Worm (Caenorhabditis elegans): ENCODE results near the gene R151.2.
A peak's percentile ranks its signal among the peaks of the same experiment; 100 is the strongest.
"Not testable (repeated sequence)": the region's sequence is repeated elsewhere in the genome, so short reads cannot be mapped to it uniquely, and the experiment has no call there.

R151.2 gene

ce11 chrIII:7234148-7234547 lies 24.4 kb downstream of the R151.2 start, which contains the start of gene ndus-8 (continued):
- no peak for TF ChIP-seq grh-1 (GFP tag; IDR thresholded peaks at IDR 0.05)
- TF ChIP-seq ets-5 (GFP tag; IDR thresholded peaks at IDR 0.05), result no peak
- peak; percentile 35 for TF ChIP-seq elt-2 (tag; optimal IDR thresholded peaks at IDR 0.05)
- TF ChIP-seq C16A3.4 (tag; optimal IDR thresholded peaks at IDR 0.05), result peak; percentile 79
- no peak for TF ChIP-seq ces-1 (GFP tag; optimal IDR thresholded peaks at IDR 0.05)
- TF ChIP-seq isw-1 (GFP tag; IDR thresholded peaks at IDR 0.05), result peak; percentile 37
- peak; percentile 78 for TF ChIP-seq swsn-7 (tag; optimal IDR thresholded peaks at IDR 0.05)
- TF ChIP-seq nhr-76 (tag; optimal IDR thresholded peaks at IDR 0.05), result no peak
- no peak for TF ChIP-seq fos-1 (tag; optimal IDR thresholded peaks at IDR 0.05)
- TF ChIP-seq ceh-63 (GFP tag; optimal IDR thresholded peaks at IDR 0.05), result no peak
- no peak for TF ChIP-seq hlh-17 (GFP tag; optimal IDR thresholded peaks at IDR 0.05; ENCODE audit: borderline replicate concordance)
- TF ChIP-seq nhr-20 (tag; optimal IDR thresholded peaks at IDR 0.05), result peak; percentile 81
- no peak for TF ChIP-seq hlh-4 (tag; optimal IDR thresholded peaks at IDR 0.05)
- peak; percentile 95 for TF ChIP-seq mep-1 (tag; optimal IDR thresholded peaks at IDR 0.05)
- TF ChIP-seq efl-1 (optimal IDR thresholded peaks at IDR 0.05), result peak; percentile 65 to 81
- TF ChIP-seq efl-1 (GFP tag; optimal IDR thresholded peaks at IDR 0.05 in 1 of 2), result peak; percentile 73 to 96
- TF ChIP-seq ztf-11 (tag; optimal IDR thresholded peaks at IDR 0.05), result peak in 1 of 2 experiments; percentile 39
- TF ChIP-seq sox-4 (tag; optimal IDR thresholded peaks at IDR 0.05), result no peak
- no peak for TF ChIP-seq aly-2 (tag; optimal IDR thresholded peaks at IDR 0.05)
- no peak for TF ChIP-seq lin-14 (GFP tag; optimal IDR thresholded peaks at IDR 0.05)
- TF ChIP-seq nhr-11 (tag; optimal IDR thresholded peaks at IDR 0.05), result no peak
- no peak for TF ChIP-seq Y116A8C.19 (tag; optimal IDR thresholded peaks at IDR 0.05; ENCODE audit: borderline replicate concordance)
- TF ChIP-seq pag-3 (tag; optimal IDR thresholded peaks at IDR 0.05; ENCODE audit: borderline replicate concordance, insufficient read depth), result no peak
- no peak for TF ChIP-seq efl-3 (GFP tag; optimal IDR thresholded peaks at IDR 0.05)
- TF ChIP-seq skn-1 (tag; optimal IDR thresholded peaks at IDR 0.05), result peak; percentile 57
- peak; percentile 18 for TF ChIP-seq fkh-8 (tag; optimal IDR thresholded peaks at IDR 0.05)
- TF ChIP-seq mef-2 (tag; optimal IDR thresholded peaks at IDR 0.05), result no peak
- TF ChIP-seq nhr-71 (tag; optimal IDR thresholded peaks at IDR 0.05), result peak; percentile 82
- no peak for TF ChIP-seq alr-1 (tag; optimal IDR thresholded peaks at IDR 0.05; ENCODE audit: borderline replicate concordance)
- TF ChIP-seq xbp-1 (tag; optimal IDR thresholded peaks at IDR 0.05), result peak; percentile 74
- peak; percentile 17 for TF ChIP-seq jun-1 (tag; optimal IDR thresholded peaks at IDR 0.05)

- TF ChIP-seq efl-1 (optimal IDR thresholded peaks at IDR 0.05), result peak in 1 of 2 experiments; percentile 24
- TF ChIP-seq efl-1 (GFP tag; optimal IDR thresholded peaks at IDR 0.05 in 1 of 2), result not testable (repeated sequence)
Observed at ce11 chrIII:7237877-7238276, 28.1 kb downstream of the R151.2 start.

- TF ChIP-seq rnt-1 (tag; optimal IDR thresholded peaks at IDR 0.05), result no peak
- no peak for TF ChIP-seq fkh-8 (tag; optimal IDR thresholded peaks at IDR 0.05)
- TF ChIP-seq snpc-4 (tag; optimal IDR thresholded peaks at IDR 0.05), result no peak
- TF ChIP-seq lin-13 (GFP tag; optimal IDR thresholded peaks at IDR 0.05), result no peak
- no peak for TF ChIP-seq efl-3 (GFP tag; optimal IDR thresholded peaks at IDR 0.05)
- no peak for TF ChIP-seq tlp-1 (tag; optimal IDR thresholded peaks at IDR 0.05)
Observed at ce11 chrIII:7238727-7239126, 29.0 kb downstream of the R151.2 start, which contains the start of gene pars-1. Gene pars-1, plus strand, starts transcription at chrIII:7239027.

- TF ChIP-seq nhr-77 (tag; optimal IDR thresholded peaks at IDR 0.05) (no peak), sup-37 (GFP tag; optimal IDR thresholded peaks at IDR 0.05) (no peak), efl-1 (optimal IDR thresholded peaks at IDR 0.05) (no peak), efl-1 (GFP tag; optimal IDR thresholded peaks at IDR 0.05 in 1 of 2) (no peak), ama-1 (optimal IDR thresholded peaks at IDR 0.05) (no peak)
Observed at ce11 chrIII:7239416-7239815, 29.6 kb downstream of the R151.2 start.

All from whole organism, L1 larva.